Fruit fly (Drosophila melanogaster): Measurements from ENCODE around the gene CG9231.

Gene CG9231

DNA sequence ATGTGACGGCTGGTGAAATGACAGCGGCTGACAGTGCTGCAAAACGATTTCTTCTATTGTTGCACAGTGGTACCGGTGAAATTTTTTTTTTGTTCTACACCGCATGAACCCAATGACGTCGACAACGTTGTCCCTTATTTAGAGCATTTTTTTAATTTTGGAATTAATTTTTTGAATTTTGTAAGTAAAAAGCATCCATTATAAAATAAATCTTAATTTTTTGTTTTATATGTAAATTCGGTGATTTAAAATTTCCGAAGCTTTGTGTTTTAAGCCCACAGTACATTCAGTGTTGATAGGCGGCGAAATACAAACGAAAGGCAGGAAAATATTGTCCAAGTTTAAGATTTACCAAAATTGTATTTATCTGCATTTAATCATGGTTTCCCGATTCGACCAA is 26.4 kb upstream of the CG9231 start, which contains the start of the genes Lon and PIG-F (continued):
- TF ChIP-seq wdn (GFP tag; IDR thresholded peaks at IDR 0.05): peak; percentile 97
- peak; percentile 100 for TF ChIP-seq Sox100B (GFP tag; optimal IDR thresholded peaks at IDR 0.05)
- peak; percentile 98 for TF ChIP-seq CG10959 (GFP tag; IDR thresholded peaks at IDR 0.05)
- peak; percentile 98 for TF ChIP-seq CG1647 (GFP tag; optimal IDR thresholded peaks at IDR 0.05)
- TF ChIP-seq unpg (GFP tag; optimal IDR thresholded peaks at IDR 0.05): peak; percentile 99
- peak; percentile 95 for TF ChIP-seq C15 (GFP tag; IDR thresholded peaks at IDR 0.05)
- no peak for TF ChIP-seq Tbp (GFP tag; optimal IDR thresholded peaks at IDR 0.05)
- TF ChIP-seq E2f2 (GFP tag; IDR thresholded peaks at IDR 0.05): peak; percentile 88
- peak; percentile 93 for TF ChIP-seq CG16779 (GFP tag; IDR thresholded peaks at IDR 0.05)
- peak; percentile 99 for TF ChIP-seq CG18262 (tag; optimal IDR thresholded peaks at IDR 0.05)
- peak; percentile 98 for TF ChIP-seq fu2 (GFP tag; optimal IDR thresholded peaks at IDR 0.05)
- peak; percentile 99 for TF ChIP-seq CG9215 (GFP tag; IDR thresholded peaks at IDR 0.05)
- peak; percentile 65 for TF ChIP-seq bigmax (GFP tag; optimal IDR thresholded peaks at IDR 0.05)
- TF ChIP-seq HLH3B (GFP tag; IDR thresholded peaks at IDR 0.05): peak; percentile 98
- peak; percentile 93 for TF ChIP-seq CG11696 (GFP tag; IDR thresholded peaks at IDR 0.05)
- TF ChIP-seq Atf6 (GFP tag; IDR thresholded peaks at IDR 0.05): peak; percentile 98
- TF ChIP-seq CTCF (GFP tag; optimal IDR thresholded peaks at IDR 0.05): peak; percentile 77
- peak; percentile 99 for TF ChIP-seq Rfx (GFP tag; IDR thresholded peaks at IDR 0.05)
- peak; percentile 98 for TF ChIP-seq CG4282 (GFP tag; optimal IDR thresholded peaks at IDR 0.05)
- peak; percentile 98 for TF ChIP-seq CG13624 (GFP tag; optimal IDR thresholded peaks at IDR 0.05)
- peak; percentile 99 for TF ChIP-seq MBD-R2 (GFP tag; IDR thresholded peaks at IDR 0.05)
- peak; percentile 88 for TF ChIP-seq Deaf1 (tag; optimal IDR thresholded peaks at IDR 0.05)
- TF ChIP-seq CG30431 (GFP tag; optimal IDR thresholded peaks at IDR 0.05): peak; percentile 99
- TF ChIP-seq wek (GFP tag; optimal IDR thresholded peaks at IDR 0.05): peak; percentile 87
- TF ChIP-seq Ets65A (GFP tag): peak; percentile 100
- peak; percentile 99 for TF ChIP-seq CG1602 (GFP tag; optimal IDR thresholded peaks at IDR 0.05)
- TF ChIP-seq H2.0 (GFP tag; IDR thresholded peaks at IDR 0.05): peak; percentile 96
- peak; percentile 99 for TF ChIP-seq CG34376 (GFP tag; optimal IDR thresholded peaks at IDR 0.05)
- TF ChIP-seq Asciz (GFP tag; optimal IDR thresholded peaks at IDR 0.05): peak; percentile 99
- no peak for TF ChIP-seq cg (GFP tag; optimal IDR thresholded peaks at IDR 0.05)
- TF ChIP-seq CG7987 (GFP tag; optimal IDR thresholded peaks at IDR 0.05): peak; percentile 94
- 0 out of 2 replicates have a peak, but pooled peaks have one; percentile 16 for TF ChIP-seq bbx (GFP tag; IDR thresholded peaks at IDR 0.05; ENCODE audit: partially characterized antibody)
- peak; percentile 99 for TF ChIP-seq Pdp1 (GFP tag; optimal IDR thresholded peaks at IDR 0.05)
- peak; percentile 98 for TF ChIP-seq esg (GFP tag; conservative IDR thresholded peaks at IDR 0.05)
- TF ChIP-seq CG3065 (GFP tag; optimal IDR thresholded peaks at IDR 0.05): peak; percentile 99
- peak; percentile 98 for TF ChIP-seq ranshi (GFP tag; IDR thresholded peaks at IDR 0.05)
- peak; percentile 95 for TF ChIP-seq CG8281 (tag; optimal IDR thresholded peaks at IDR 0.05)
- TF ChIP-seq Nf-YB (GFP tag; optimal IDR thresholded peaks at IDR 0.05): peak; percentile 90
- TF ChIP-seq ATbp (GFP tag; optimal IDR thresholded peaks at IDR 0.05): peak; percentile 98
- peak; percentile 47 for TF ChIP-seq BEAF-32 (GFP tag; optimal IDR thresholded peaks at IDR 0.05)
- peak; percentile 89 for TF ChIP-seq CG1024 (GFP tag; IDR thresholded peaks at IDR 0.05)
- no peak for TF ChIP-seq pita (GFP tag; optimal IDR thresholded peaks at IDR 0.05)
- peak; percentile 99 for TF ChIP-seq CG7372 (GFP tag; IDR thresholded peaks at IDR 0.05)
- peak; percentile 60; the same call in 2 of the 3 replicates for TF ChIP-seq CG34224 (GFP tag; IDR thresholded peaks at IDR 0.05; ENCODE audit: partially characterized antibody)
- TF ChIP-seq Fer2 (tag; optimal IDR thresholded peaks at IDR 0.05): peak; percentile 99
- peak; percentile 76 for TF ChIP-seq CG13287 (GFP tag; IDR thresholded peaks at IDR 0.05; ENCODE audit: partially characterized antibody)
- TF ChIP-seq dan (GFP tag; IDR thresholded peaks at IDR 0.05): peak; percentile 97
- TF ChIP-seq CG2202 (tag; optimal IDR thresholded peaks at IDR 0.05): peak; percentile 99
- peak; percentile 93 for TF ChIP-seq Lim3 (GFP tag; IDR thresholded peaks at IDR 0.05)
- peak; percentile 99 for TF ChIP-seq CG18599 (GFP tag; optimal IDR thresholded peaks at IDR 0.05)
- TF ChIP-seq lbe (GFP tag; optimal IDR thresholded peaks at IDR 0.05): peak; percentile 98
- peak in 1 of 2 experiments; percentile 71 for TF ChIP-seq eve (GFP tag; optimal IDR thresholded peaks at IDR 0.05)

Data from whole organism, embryonic.